Fruit fly (Drosophila melanogaster): Measurements from ENCODE around the gene CG6980.

dm6 chr3R:24833652-24834051 is 26.2 kb downstream of the CG6980 start, which contains the start of gene sosie:
- TF ChIP-seq OdsH (GFP tag; optimal IDR thresholded peaks at IDR 0.05) (no peak), Hr78 (GFP tag; optimal IDR thresholded peaks at IDR 0.05) (no peak)
